Worm (Caenorhabditis elegans): ENCODE measurements around the gene cht-4.

The cht-4 gene

DNA sequence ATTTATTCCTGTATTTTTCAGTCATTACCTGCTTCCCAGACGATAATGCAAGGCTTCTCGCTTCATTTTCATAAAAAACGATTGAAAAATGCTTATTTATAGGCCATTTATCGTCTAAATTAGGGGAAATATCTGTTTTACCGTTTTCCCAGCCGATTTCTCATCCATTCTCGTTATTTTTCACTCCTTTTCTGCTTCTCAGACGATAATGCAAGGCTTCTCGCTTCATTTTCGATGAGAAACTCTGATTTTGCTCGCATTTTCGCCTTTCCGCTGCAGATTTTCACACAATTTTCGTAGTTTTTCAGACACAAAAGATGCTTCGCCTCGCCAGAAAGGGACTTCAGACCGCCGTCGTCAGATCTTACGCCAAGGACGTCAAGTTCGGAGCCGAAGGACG is 37.8 kb downstream of the cht-4 start, which contains the start of gene hsp-60:
Gene hsp-60 (plus strand): TSS at position 301 of the 400 bp plus-strand sequence.
- TF ChIP-seq F13H6.1 (tag; optimal IDR thresholded peaks at IDR 0.05), result no peak
- no peak for TF ChIP-seq C34F6.9 (tag; optimal IDR thresholded peaks at IDR 0.05)
- TF ChIP-seq mab-5 (tag; optimal IDR thresholded peaks at IDR 0.05), result no peak
- no peak for TF ChIP-seq crh-2 (tag; optimal IDR thresholded peaks at IDR 0.05)
- no peak for TF ChIP-seq unc-55 (GFP tag; optimal IDR thresholded peaks at IDR 0.05)
- no peak for TF ChIP-seq nhr-237 (tag; optimal IDR thresholded peaks at IDR 0.05)
- no peak for TF ChIP-seq ZK546.5 (tag; optimal IDR thresholded peaks at IDR 0.05)
- TF ChIP-seq R02D3.7 (tag; optimal IDR thresholded peaks at IDR 0.05), result no peak
- TF ChIP-seq lin-13 (GFP tag; optimal IDR thresholded peaks at IDR 0.05), result no peak
- no peak for TF ChIP-seq alr-1 (tag; optimal IDR thresholded peaks at IDR 0.05)
- TF ChIP-seq blmp-1 (tag; optimal IDR thresholded peaks at IDR 0.05; ENCODE audit: insufficient read depth), result no peak
- no peak for TF ChIP-seq peb-1 (tag; optimal IDR thresholded peaks at IDR 0.05)
- no peak for TF ChIP-seq ama-1 (optimal IDR thresholded peaks at IDR 0.05)
- TF ChIP-seq snpc-4 (tag; optimal IDR thresholded peaks at IDR 0.05), result no peak
- no peak for TF ChIP-seq unc-62 (GFP tag; optimal IDR thresholded peaks at IDR 0.05)
- no peak for TF ChIP-seq lin-39 (tag; optimal IDR thresholded peaks at IDR 0.05)

DNA sequence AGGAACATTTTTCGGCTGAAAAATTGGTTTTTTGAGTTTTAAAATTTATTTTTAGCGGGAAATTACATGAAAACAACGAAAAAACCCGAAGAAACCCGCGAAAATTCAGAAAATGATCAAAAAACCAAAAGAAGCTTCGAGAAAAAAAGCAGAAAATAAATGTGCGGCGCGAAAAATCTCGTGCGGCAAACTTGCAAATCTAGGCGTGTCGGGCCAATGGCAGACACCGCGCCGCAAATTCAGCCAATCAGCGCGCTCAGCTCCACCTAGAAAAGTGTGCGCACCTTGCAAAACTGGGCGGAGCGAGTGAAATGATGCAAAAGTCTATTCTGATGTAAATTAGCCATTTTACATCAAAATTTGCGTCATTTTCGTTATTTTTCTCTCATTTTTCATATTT is 38.4 kb downstream of the cht-4 start, which contains the start of gene Y22D7AL.10:
Gene Y22D7AL.10 (minus strand): TSS at position 15 of the 400 bp plus-strand sequence.
- TF ChIP-seq snpc-4 (tag; optimal IDR thresholded peaks at IDR 0.05), result peak; percentile 61
- TF ChIP-seq nhr-10 (tag; optimal IDR thresholded peaks at IDR 0.05), result peak; percentile 92
- TF ChIP-seq nhr-129 (tag; optimal IDR thresholded peaks at IDR 0.05), result peak; percentile 99
- peak; percentile 95 for TF ChIP-seq C34F6.9 (tag; optimal IDR thresholded peaks at IDR 0.05)
- no peak for TF ChIP-seq nhr-11 (tag; optimal IDR thresholded peaks at IDR 0.05)
- TF ChIP-seq nhr-12 (tag; optimal IDR thresholded peaks at IDR 0.05), result peak; percentile 2
- TF ChIP-seq sma-3 (GFP tag; optimal IDR thresholded peaks at IDR 0.05), result peak; percentile 99
- TF ChIP-seq aly-2 (tag; optimal IDR thresholded peaks at IDR 0.05), result peak; percentile 44
- TF ChIP-seq mdl-1 (tag; optimal IDR thresholded peaks at IDR 0.05), result peak; percentile 58 to 59
- peak; percentile 56 for TF ChIP-seq unc-62 (GFP tag; optimal IDR thresholded peaks at IDR 0.05)
- TF ChIP-seq ceh-82 (tag; optimal IDR thresholded peaks at IDR 0.05), result peak; percentile 84
- peak; percentile 56 for TF ChIP-seq mbf-1 (tag; optimal IDR thresholded peaks at IDR 0.05)
- peak; percentile 82 for TF ChIP-seq nhr-77 (tag; optimal IDR thresholded peaks at IDR 0.05)
- TF ChIP-seq blmp-1 (tag; optimal IDR thresholded peaks at IDR 0.05; ENCODE audit: insufficient read depth), result peak; percentile 84
- TF ChIP-seq nhr-23 (tag; optimal IDR thresholded peaks at IDR 0.05), result no peak
- TF ChIP-seq nhr-25 (tag; optimal IDR thresholded peaks at IDR 0.05), result peak; percentile 98
- peak; percentile 92 for TF ChIP-seq Y55F3AM.14 (GFP tag; optimal IDR thresholded peaks at IDR 0.05)
- peak; percentile 97 for TF ChIP-seq mab-5 (tag; optimal IDR thresholded peaks at IDR 0.05)
- TF ChIP-seq ztf-11 (tag; optimal IDR thresholded peaks at IDR 0.05), result peak; percentile 75
- peak; percentile 96 for TF ChIP-seq gmeb-1 (tag; optimal IDR thresholded peaks at IDR 0.05)
- 0 out of 2 replicates have a peak, but pooled peaks have one; percentile 76 for TF ChIP-seq ztf-1 (GFP tag; conservative IDR thresholded peaks at IDR 0.05)
- peak; percentile 96 for TF ChIP-seq sma-9 (GFP tag; optimal IDR thresholded peaks at IDR 0.05)
- no peak for TF ChIP-seq sma-9 (tag; optimal IDR thresholded peaks at IDR 0.05)
- peak; percentile 97 for TF ChIP-seq nhr-21 (tag; optimal IDR thresholded peaks at IDR 0.05)
- no peak for TF ChIP-seq lin-39 (tag; optimal IDR thresholded peaks at IDR 0.05)
- TF ChIP-seq dmd-4 (tag; optimal IDR thresholded peaks at IDR 0.05), result peak; percentile 70
- peak; percentile 98 for TF ChIP-seq lin-13 (GFP tag; optimal IDR thresholded peaks at IDR 0.05)
- TF ChIP-seq ZK546.5 (tag; optimal IDR thresholded peaks at IDR 0.05), result peak; percentile 82
- TF ChIP-seq crh-2 (tag; optimal IDR thresholded peaks at IDR 0.05), result peak; percentile 97
- TF ChIP-seq R02D3.7 (tag; optimal IDR thresholded peaks at IDR 0.05), result peak; percentile 76
- TF ChIP-seq fos-1 (tag; optimal IDR thresholded peaks at IDR 0.05), result peak; percentile 84
- TF ChIP-seq sem-4 (tag; optimal IDR thresholded peaks at IDR 0.05), result peak; percentile 97
- TF ChIP-seq ztf-4 (tag; optimal IDR thresholded peaks at IDR 0.05), result peak; percentile 97
- peak; percentile 86 for TF ChIP-seq ceh-16 (tag; optimal IDR thresholded peaks at IDR 0.05)
- no peak for TF ChIP-seq alr-1 (tag; optimal IDR thresholded peaks at IDR 0.05)
- no peak for TF ChIP-seq unc-39 (tag; optimal IDR thresholded peaks at IDR 0.05)
- TF ChIP-seq lsy-2 (tag; optimal IDR thresholded peaks at IDR 0.05), result peak; percentile 98
- peak; percentile 100 for TF ChIP-seq lin-11 (tag; optimal IDR thresholded peaks at IDR 0.05)
- TF ChIP-seq egl-27 (tag; optimal IDR thresholded peaks at IDR 0.05), result peak; percentile 91
- TF ChIP-seq nhr-237 (tag; optimal IDR thresholded peaks at IDR 0.05), result peak; percentile 87
- TF ChIP-seq unc-55 (GFP tag; optimal IDR thresholded peaks at IDR 0.05), result peak; percentile 99
- TF ChIP-seq F13H6.1 (tag; optimal IDR thresholded peaks at IDR 0.05), result peak; percentile 99
- TF ChIP-seq peb-1 (tag; optimal IDR thresholded peaks at IDR 0.05), result no peak
- peak; percentile 85 for TF ChIP-seq skn-1 (tag; optimal IDR thresholded peaks at IDR 0.05)
- peak; percentile 49 for TF ChIP-seq ama-1 (optimal IDR thresholded peaks at IDR 0.05)
- peak; percentile 93 for TF ChIP-seq nhr-6 (tag; optimal IDR thresholded peaks at IDR 0.05)
- peak; percentile 76 for TF ChIP-seq zag-1 (tag; optimal IDR thresholded peaks at IDR 0.05)
- no peak for TF ChIP-seq elt-1 (tag; optimal IDR thresholded peaks at IDR 0.05)
- TF ChIP-seq elt-3 (tag; optimal IDR thresholded peaks at IDR 0.05), result no peak
